Worm (Caenorhabditis elegans) whole organism, young adult: Measurements from ENCODE around the gene ZK616.65.

Source experiments
- B0336.3 ChIP-seq: fragments of 200-800 bp; sonication (Bioruptor generic); IDR thresholded peaks from 2 replicates; pipeline ENCODE4 v1.3.6; 2022; ENCODE audit warnings: missing genetic modification characterization, missing compliant biosample characterization
- C06A6.2 ChIP-seq: fragments of 200-800 bp; sonication (Bioruptor generic); conservative IDR thresholded peaks from 2 replicates; pipeline ENCODE4 v1.3.6; 2022; ENCODE audit warnings: missing genetic modification characterization, missing compliant biosample characterization
- F22D6.2 ChIP-seq: sonication (generic microtip); optimal IDR thresholded peaks from 2 replicates; lab custom pipeline; 2016; ENCODE audit warnings: mild to moderate bottlenecking, missing genetic modification characterization, missing compliant biosample characterization
- F49E8.2 ChIP-seq: sonication (generic microtip); optimal IDR thresholded peaks from 3 replicates; lab custom pipeline; 2017; ENCODE audit warnings: missing genetic modification characterization, mild to moderate bottlenecking, missing compliant biosample characterization, antibody characterized with exemption, moderate library complexity; ENCODE audit not compliant: insufficient read depth
- F57A8.1 ChIP-seq: fragments of 200-800 bp; sonication (Bioruptor generic); optimal IDR thresholded peaks from 2 replicates; lab custom pipeline; 2018; ENCODE audit warnings: mild to moderate bottlenecking, missing genetic modification characterization, moderate library complexity, missing compliant biosample characterization
- K11D2.4 ChIP-seq: fragments of 200-800 bp; sonication (Bioruptor generic); IDR thresholded peaks from 2 replicates; pipeline ENCODE4 v1.3.6; 2022; ENCODE audit warnings: missing genetic modification reagents, missing genetic modification characterization, missing compliant biosample characterization
- Y56A3A.18 ChIP-seq: fragments of 200-800 bp; sonication (Bioruptor generic); IDR thresholded peaks from 2 replicates; pipeline ENCODE4 v1.3.6; 2022; ENCODE audit warnings: missing genetic modification reagents, missing genetic modification characterization, missing compliant biosample characterization
- Y67H2A.10 ChIP-seq: fragments of 200-800 bp; sonication (Bioruptor generic); conservative IDR thresholded peaks from 2 replicates; pipeline ENCODE4 v1.3.6; 2022; ENCODE audit warnings: missing genetic modification reagents, missing genetic modification characterization, missing compliant biosample characterization
- Y79H2A.3 ChIP-seq: fragments of 200-800 bp; sonication (Bioruptor generic); conservative IDR thresholded peaks from 2 replicates; pipeline ENCODE4 v1.3.6; 2022; ENCODE audit warnings: missing genetic modification reagents, missing genetic modification characterization, missing compliant biosample characterization
- aptf-3 ChIP-seq: fragments of 200-800 bp; sonication (Bioruptor generic); IDR thresholded peaks from 2 replicates; pipeline ENCODE4 v1.3.6; 2022; ENCODE audit warnings: missing genetic modification characterization, missing compliant biosample characterization
- attf-3 ChIP-seq: fragments of 200-800 bp; sonication (Bioruptor generic); conservative IDR thresholded peaks from 2 replicates; pipeline ENCODE4 v1.3.6; 2022; ENCODE audit warnings: missing genetic modification reagents, missing genetic modification characterization, missing compliant biosample characterization
- attf-5 ChIP-seq: fragments of 200-800 bp; sonication (Bioruptor generic); optimal IDR thresholded peaks from 2 replicates; lab custom pipeline; 2018; ENCODE audit warnings: mild to moderate bottlenecking, missing genetic modification characterization, missing compliant biosample characterization
- attf-6 ChIP-seq: fragments of 200-800 bp; sonication (Bioruptor generic); IDR thresholded peaks from 2 replicates; pipeline ENCODE4 v1.3.6; 2022; ENCODE audit warnings: missing genetic modification reagents, missing genetic modification characterization, missing compliant biosample characterization
- ceh-100 ChIP-seq: fragments of 200-800 bp; sonication (Bioruptor generic); IDR thresholded peaks from 2 replicates; pipeline ENCODE4 v1.3.6; 2022; ENCODE audit warnings: missing genetic modification reagents, missing genetic modification characterization, missing compliant biosample characterization
- ceh-40 ChIP-seq: fragments of 200-800 bp; sonication (Bioruptor generic); IDR thresholded peaks from 2 replicates; pipeline ENCODE4 v1.3.6; 2022; ENCODE audit warnings: missing genetic modification characterization, missing compliant biosample characterization
- efl-1 ChIP-seq: fragments of 150-350 bp; optimal IDR thresholded peaks from 2 replicates; lab custom pipeline; 2014; ENCODE audit warnings: missing biosample characterization, missing genetic modification reagents, missing genetic modification characterization
- egrh-3 ChIP-seq: fragments of 200-800 bp; sonication (Bioruptor generic); IDR thresholded peaks from 2 replicates; pipeline ENCODE4 v1.3.6; 2022; ENCODE audit warnings: missing genetic modification reagents, missing genetic modification characterization, missing compliant biosample characterization
- ekl-4 ChIP-seq: fragments of 200-800 bp; sonication (Bioruptor generic); IDR thresholded peaks from 2 replicates; pipeline ENCODE4 v1.3.6; 2022; ENCODE audit warnings: missing genetic modification reagents, missing genetic modification characterization, missing compliant biosample characterization
- hlh-12 ChIP-seq: sonication (generic microtip); optimal IDR thresholded peaks from 2 replicates; lab custom pipeline; 2016; ENCODE audit warnings: missing genetic modification characterization, missing compliant biosample characterization
- hlh-26 ChIP-seq: fragments of 200-800 bp; sonication (Bioruptor generic); conservative IDR thresholded peaks from 2 replicates; pipeline ENCODE4 v1.3.6; 2022; ENCODE audit warnings: missing genetic modification reagents, missing genetic modification characterization, missing compliant biosample characterization
- hmg-1.2 ChIP-seq: fragments of 200-800 bp; sonication (Bioruptor generic); IDR thresholded peaks from 2 replicates; pipeline ENCODE4 v1.3.6; 2022; ENCODE audit warnings: missing genetic modification reagents, missing genetic modification characterization, missing compliant biosample characterization
- hsf-1 ChIP-seq: fragments of 200-800 bp; sonication (Bioruptor generic); IDR thresholded peaks from 2 replicates; pipeline ENCODE4 v1.3.6; 2022; ENCODE audit warnings: missing genetic modification reagents, missing genetic modification characterization, missing compliant biosample characterization
- let-607 ChIP-seq, 2 experiments: fragments of 200-800 bp in 1 of 2; sonication (Bioruptor generic) in 1 of 2; sonication (generic microtip) in 1 of 2; optimal IDR thresholded peaks; 2 replicates each; lab custom pipeline; 2016 to 2018; ENCODE audit warnings: mild to moderate bottlenecking in 2 of 2, missing compliant biosample characterization in 2 of 2, missing genetic modification characterization in 2 of 2, moderate library complexity in 2 of 2, missing genotype in 1 of 2
- lin-35 ChIP-seq, 3 experiments: fragments of 150-350 bp in 2 of 3; sonication (generic microtip) in 1 of 3; optimal IDR thresholded peaks; 2 replicates each; lab custom pipeline; 2014 to 2018; ENCODE audit warnings: missing biosample characterization in 3 of 3, missing genetic modification characterization in 3 of 3, missing genetic modification reagents in 3 of 3
- lin-54 ChIP-seq: fragments of 200-800 bp; sonication (Bioruptor generic); optimal IDR thresholded peaks from 2 replicates; lab custom pipeline; 2018; ENCODE audit warnings: mild to moderate bottlenecking, missing genetic modification characterization, missing compliant biosample characterization
- lsl-1 ChIP-seq: fragments of 200-800 bp; sonication (Bioruptor generic); optimal IDR thresholded peaks from 2 replicates; lab custom pipeline; 2018; ENCODE audit warnings: mild to moderate bottlenecking, missing genetic modification characterization, moderate library complexity, missing compliant biosample characterization
- madf-3 ChIP-seq: fragments of 200-800 bp; sonication (Bioruptor generic); IDR thresholded peaks from 2 replicates; pipeline ENCODE4 v1.3.6; 2022; ENCODE audit warnings: missing genetic modification reagents, missing genetic modification characterization, missing compliant biosample characterization
- madf-6 ChIP-seq: fragments of 200-800 bp; sonication (Bioruptor generic); IDR thresholded peaks from 2 replicates; pipeline ENCODE4 v1.3.6; 2022; ENCODE audit warnings: missing genetic modification reagents, missing genetic modification characterization, missing compliant biosample characterization
- nfya-1 ChIP-seq: sonication (generic microtip); optimal IDR thresholded peaks from 2 replicates; lab custom pipeline; 2017; ENCODE audit warnings: antibody characterized with exemption, missing compliant biosample characterization, missing genetic modification characterization, borderline replicate concordance; ENCODE audit not compliant: insufficient read depth
- nfyb-1 ChIP-seq: fragments of 200-800 bp; sonication (Bioruptor generic); IDR thresholded peaks from 2 replicates; pipeline ENCODE4 v1.3.6; 2022; ENCODE audit warnings: missing genetic modification reagents, missing genetic modification characterization, missing compliant biosample characterization
- nhr-80 ChIP-seq: sonication (generic microtip); optimal IDR thresholded peaks from 2 replicates; lab custom pipeline; 2016; ENCODE audit warnings: missing genetic modification characterization, missing compliant biosample characterization
- nhr-90 ChIP-seq: sonication (generic microtip); optimal IDR thresholded peaks from 2 replicates; lab custom pipeline; 2016; ENCODE audit warnings: missing genotype, mild to moderate bottlenecking, missing genetic modification characterization, missing compliant biosample characterization
- pbrm-1 ChIP-seq: fragments of 200-800 bp; sonication (Bioruptor generic); IDR thresholded peaks from 2 replicates; pipeline ENCODE4 v1.3.6; 2022; ENCODE audit warnings: missing genetic modification reagents, missing genetic modification characterization, missing compliant biosample characterization
- pha-4 ChIP-seq: fragments of 150-350 bp; sonication (generic microtip); optimal IDR thresholded peaks from 2 replicates; lab custom pipeline; 2014; ENCODE audit warnings: missing biosample characterization, missing genetic modification reagents, missing genetic modification characterization
- rcor-1 ChIP-seq: fragments of 200-800 bp; sonication (Bioruptor generic); IDR thresholded peaks from 2 replicates; pipeline ENCODE4 v1.3.6; 2022; ENCODE audit warnings: missing genetic modification reagents, missing genetic modification characterization, missing compliant biosample characterization
- sdz-38 ChIP-seq: sonication (generic microtip); optimal IDR thresholded peaks from 2 replicates; lab custom pipeline; 2016; ENCODE audit warnings: missing genotype, missing genetic modification characterization, missing compliant biosample characterization
- snpc-1.1 ChIP-seq: sonication (generic microtip); optimal IDR thresholded peaks from 2 replicates; lab custom pipeline; 2017; ENCODE audit warnings: missing genetic modification characterization, mild to moderate bottlenecking, missing compliant biosample characterization, antibody characterized with exemption, moderate library complexity, missing genotype, missing genetic modification reagents; ENCODE audit not compliant: insufficient read depth
- snpc-1.3 ChIP-seq: sonication (generic microtip); optimal IDR thresholded peaks from 2 replicates; lab custom pipeline; 2017; ENCODE audit warnings: missing genetic modification characterization, mild to moderate bottlenecking, missing compliant biosample characterization, antibody characterized with exemption, moderate library complexity, missing genotype, missing genetic modification reagents; ENCODE audit not compliant: insufficient read depth
- snpc-4 ChIP-seq, 5 experiments: fragments of 150-350 bp in 1 of 5; sonication (generic microtip) in 4 of 5; optimal IDR thresholded peaks; 2 replicates each; lab custom pipeline; 2014 to 2018; ENCODE audit warnings: missing genetic modification characterization in 5 of 5, missing biosample characterization in 3 of 5, antibody characterized with exemption in 2 of 5, mild to moderate bottlenecking in 2 of 5, missing compliant biosample characterization in 2 of 5, missing genotype in 2 of 5, moderate library complexity in 2 of 5, missing genetic modification reagents in 1 of 5
- tlf-1 ChIP-seq: fragments of 200-800 bp; sonication (Bioruptor generic); optimal IDR thresholded peaks from 2 replicates; lab custom pipeline; 2018; ENCODE audit warnings: mild to moderate bottlenecking, missing genetic modification characterization, missing compliant biosample characterization
- xnd-1 ChIP-seq: sonication (generic microtip); optimal IDR thresholded peaks from 2 replicates; lab custom pipeline; 2016; ENCODE audit warnings: missing genotype, missing genetic modification reagents, missing genetic modification characterization, missing compliant biosample characterization
- ztf-25 ChIP-seq: fragments of 200-800 bp; sonication (Bioruptor generic); IDR thresholded peaks from 2 replicates; pipeline ENCODE4 v1.3.6; 2022; ENCODE audit warnings: missing genetic modification reagents, missing genetic modification characterization, missing compliant biosample characterization
- ztf-6 ChIP-seq: fragments of 200-800 bp; sonication (Bioruptor generic); IDR thresholded peaks from 2 replicates; pipeline ENCODE4 v1.3.6; 2022; ENCODE audit warnings: missing genetic modification reagents, missing genetic modification characterization, missing compliant biosample characterization

ZK616.65 gene

ce11 chrIV:5394687-5395086 is 16.3 kb downstream of the ZK616.65 start, which contains the start of the genes perm-3 and swsn-6 (continued):
- no peak for TF ChIP-seq nfya-1
- peak; percentile 81 for TF ChIP-seq lin-54 (GFP tag; lab: Kevin White, UChicago)
- TF ChIP-seq rcor-1 (GFP tag; lab: Robert Waterston, UW): 0 out of 2 replicates have a peak, but pooled peaks have one; percentile 30
- peak; percentile 18 for TF ChIP-seq snpc-1.3
- peak in 1 of 2 experiments; percentile 8 for TF ChIP-seq let-607 (tag; optimal IDR thresholded peaks at IDR 0.05; lab: Kevin White, UChicago)
- TF ChIP-seq madf-6: peak; percentile 70; the same call in 1 of the 2 replicates
- no peak for TF ChIP-seq K11D2.4 (GFP tag; lab: Robert Waterston, UW)
- TF ChIP-seq lsl-1 (GFP tag; lab: Kevin White, UChicago): peak; percentile 41
- TF ChIP-seq ceh-100 (GFP tag; lab: Robert Waterston, UW): 0 out of 2 replicates have a peak, but pooled peaks have one; percentile 22
- peak; percentile 54 for TF ChIP-seq nhr-80
- peak; percentile 81 for TF ChIP-seq snpc-4 (GFP tag; optimal IDR thresholded peaks at IDR 0.05; lab: Kevin White, UChicago)
- TF ChIP-seq snpc-4 (tag; optimal IDR thresholded peaks at IDR 0.05; lab: Kevin White, UChicago): peak; percentile 50 to 88 (median 77)
- TF ChIP-seq Y67H2A.10 (GFP tag; lab: Robert Waterston, UW): no peak
- TF ChIP-seq nhr-90 (tag; lab: Kevin White, UChicago): no peak
- peak; percentile 21 for TF ChIP-seq xnd-1 (tag; lab: Kevin White, UChicago)
- no peak for TF ChIP-seq ztf-6 (GFP tag; lab: Robert Waterston, UW)
- TF ChIP-seq pbrm-1 (GFP tag; lab: Robert Waterston, UW): peak; percentile 83
- TF ChIP-seq ekl-4 (GFP tag; lab: Robert Waterston, UW): peak; percentile 83
- TF ChIP-seq madf-3 (GFP tag; lab: Robert Waterston, UW): peak; percentile 64; the same call in 1 of the 2 replicates
- no peak for TF ChIP-seq ztf-25
- TF ChIP-seq Y56A3A.18: no peak

- TF ChIP-seq B0336.3 (GFP tag; lab: Robert Waterston, UW): 0 out of 2 replicates have a peak, but pooled peaks have one; percentile 10
- TF ChIP-seq nhr-80: peak; percentile 43
- 0 out of 2 replicates have a peak, but pooled peaks have one; percentile 46 for TF ChIP-seq attf-6
- TF ChIP-seq tlf-1 (GFP tag; lab: Kevin White, UChicago): peak; percentile 1
- no peak for TF ChIP-seq F57A8.1 (GFP tag; lab: Kevin White, UChicago)
- no peak for TF ChIP-seq attf-5 (GFP tag; lab: Kevin White, UChicago)
- TF ChIP-seq madf-6: no peak
- TF ChIP-seq snpc-1.1: no peak
- TF ChIP-seq hmg-1.2: 0 out of 2 replicates have a peak, but pooled peaks have one; percentile 16
- TF ChIP-seq attf-3 (GFP tag; lab: Robert Waterston, UW): no peak
- peak; percentile 4 for TF ChIP-seq snpc-1.3
- no peak for TF ChIP-seq efl-1 (GFP tag; lab: Kevin White, UChicago)
- no peak for TF ChIP-seq snpc-4 (GFP tag; optimal IDR thresholded peaks at IDR 0.05; lab: Kevin White, UChicago)
- peak in 1 of 4 experiments; percentile 45 for TF ChIP-seq snpc-4 (tag; optimal IDR thresholded peaks at IDR 0.05; lab: Kevin White, UChicago)
- no peak for TF ChIP-seq F49E8.2
- no peak for TF ChIP-seq ztf-6 (GFP tag; lab: Robert Waterston, UW)
Observed at ce11 chrIV:5393566-5393965, 17.5 kb downstream of the ZK616.65 start.

DNA sequence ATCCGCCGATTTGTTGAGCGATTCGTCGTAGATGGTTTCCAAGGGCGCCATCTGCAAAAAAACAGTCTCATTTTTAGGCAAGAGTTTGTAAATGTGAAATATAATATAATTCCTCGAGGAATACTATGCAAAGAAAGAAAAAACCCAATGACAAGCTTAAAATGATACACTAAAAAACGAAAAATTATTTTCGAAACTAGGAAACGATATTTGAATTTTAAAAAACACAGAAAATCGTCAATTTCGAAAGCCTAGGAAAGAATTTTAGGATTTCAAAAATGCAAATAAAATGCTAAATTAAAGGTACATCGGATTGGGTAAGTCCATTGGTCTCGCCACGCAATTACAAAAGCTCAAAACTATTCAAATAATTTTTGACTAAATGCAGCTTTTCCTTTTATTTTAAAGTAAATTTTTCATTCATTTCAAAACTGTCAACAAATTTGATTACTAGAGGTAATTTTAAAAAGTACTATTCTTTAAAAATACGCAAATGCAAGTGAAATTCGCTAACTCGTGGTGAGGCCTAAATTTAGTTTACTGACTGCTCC is 19.4 kb downstream of the ZK616.65 start, which contains the start of the genes htp-1 and ZK616.5:
Gene htp-1, minus strand, starts transcription at position 51 of the 551 bp plus-strand sequence.
Gene ZK616.5, plus strand, starts transcription at position 423 of the 551 bp plus-strand sequence.
- TF ChIP-seq Y79H2A.3 (GFP tag; lab: Robert Waterston, UW): no peak
- peak; percentile 41; the same call in 1 of the 2 replicates for TF ChIP-seq madf-6
- no peak for TF ChIP-seq hlh-12
- TF ChIP-seq attf-5 (GFP tag; lab: Kevin White, UChicago): no peak
- TF ChIP-seq aptf-3 (GFP tag; lab: Robert Waterston, UW): no peak
- no peak for TF ChIP-seq hsf-1 (GFP tag; lab: Robert Waterston, UW)
- TF ChIP-seq sdz-38 (tag; lab: Kevin White, UChicago): no peak
- no peak for TF ChIP-seq pha-4
- TF ChIP-seq F22D6.2 (tag; lab: Kevin White, UChicago): no peak
- no peak for TF ChIP-seq snpc-4 (GFP tag; optimal IDR thresholded peaks at IDR 0.05; lab: Kevin White, UChicago)
- TF ChIP-seq snpc-4 (tag; optimal IDR thresholded peaks at IDR 0.05; lab: Kevin White, UChicago): peak in 3 of 4 experiments; percentile 19 to 67 (median 63)
- no peak for TF ChIP-seq nfyb-1 (GFP tag; lab: Robert Waterston, UW)
- no peak for TF ChIP-seq madf-3 (GFP tag; lab: Robert Waterston, UW)
- no peak for TF ChIP-seq ekl-4 (GFP tag; lab: Robert Waterston, UW)
- TF ChIP-seq egrh-3 (GFP tag; lab: Robert Waterston, UW): no peak
- TF ChIP-seq lin-35 (GFP tag; optimal IDR thresholded peaks at IDR 0.05; lab: Kevin White, UChicago): no peak
- no peak for TF ChIP-seq hlh-26 (GFP tag; lab: Robert Waterston, UW)
- no peak for TF ChIP-seq C06A6.2 (GFP tag; lab: Robert Waterston, UW)
- TF ChIP-seq ceh-40: no peak
